Fruit fly (Drosophila melanogaster) S2 (cell line): ENCODE measurements around the gene CG31121.

Experiments
- CG8478 ChIP-seq: fragments of >200 bp; optimal IDR thresholded peaks from 2 replicates; lab custom pipeline; 2018
- CTCF ChIP-seq, 2 experiments: fragments of >200 bp; optimal IDR thresholded peaks; 2 replicates each; lab custom pipeline; 2018

DNA sequence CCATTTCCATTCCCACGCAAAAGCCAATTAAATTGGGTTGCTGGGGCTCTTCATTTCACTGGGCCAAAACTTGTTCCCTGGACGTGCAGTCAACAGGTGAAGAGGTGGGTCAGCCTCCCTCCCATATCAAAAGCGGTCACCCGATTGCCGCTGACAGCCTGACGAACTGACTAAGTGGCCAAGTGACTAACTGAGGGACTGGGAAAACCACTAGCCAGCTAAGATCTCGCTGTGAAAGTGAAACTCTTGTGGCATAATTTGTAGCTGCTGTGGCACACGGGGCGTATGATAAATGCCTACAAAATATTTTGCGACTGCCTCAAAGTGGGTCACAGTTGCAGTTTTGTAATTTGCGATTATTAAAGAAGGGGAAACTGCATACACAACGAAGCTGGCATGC, 6.0 kb downstream of the CG31121 start:
- no peak for TF ChIP-seq CG8478
- no peak for TF ChIP-seq CTCF (optimal IDR thresholded peaks at IDR 0.05; lab: Kevin White, UChicago)
